Worm (Caenorhabditis elegans) whole organism, L4 larva: ENCODE measurements around the gene gpa-6.

Experiments used
- F10B5.3 ChIP-seq: sonication (generic microtip); optimal IDR thresholded peaks from 2 replicates; lab custom pipeline; 2016; ENCODE audit warnings: mild to moderate bottlenecking, missing genetic modification characterization, missing compliant biosample characterization
- F37D6.2 ChIP-seq: sonication (generic microtip); optimal IDR thresholded peaks from 2 replicates; lab custom pipeline; 2016; ENCODE audit warnings: mild to moderate bottlenecking, missing genetic modification characterization, missing compliant biosample characterization
- F44E2.7 ChIP-seq: fragments of 200-800 bp; sonication (Bioruptor generic); IDR thresholded peaks from 2 replicates; pipeline ENCODE4 v2.1.2; 2022; ENCODE audit warnings: missing genetic modification characterization, missing compliant biosample characterization
- F49E8.2 ChIP-seq: sonication (generic microtip); optimal IDR thresholded peaks from 2 replicates; lab custom pipeline; 2016; ENCODE audit warnings: missing compliant biosample characterization, mild to moderate bottlenecking, missing genetic modification characterization, borderline replicate concordance
- T20F7.1 ChIP-seq: fragments of 200-800 bp; sonication (Bioruptor generic); optimal IDR thresholded peaks from 2 replicates; lab custom pipeline; 2018; ENCODE audit warnings: mild to moderate bottlenecking, missing genetic modification characterization, missing compliant biosample characterization
- Y105C5A.15 ChIP-seq: fragments of 200-800 bp; sonication (Bioruptor generic); IDR thresholded peaks from 2 replicates; pipeline ENCODE4 v1.3.6; 2022; ENCODE audit warnings: missing genetic modification characterization, missing compliant biosample characterization
- aha-1 ChIP-seq: fragments of 150-350 bp; peaks from one replicate; lab custom pipeline; 2014; ENCODE audit warnings: missing biosample characterization, missing genetic modification characterization
- aly-2 ChIP-seq: sonication (generic microtip); optimal IDR thresholded peaks from 2 replicates; lab custom pipeline; 2018; ENCODE audit warnings: missing biosample characterization, missing genetic modification characterization
- ama-1 ChIP-seq: fragments of 150-350 bp; optimal IDR thresholded peaks from 2 replicates; lab custom pipeline; 2014; ENCODE audit warnings: inconsistent platforms, mixed read lengths
- attf-4 ChIP-seq: sonication (generic microtip); optimal IDR thresholded peaks from 3 replicates; lab custom pipeline; 2017; ENCODE audit warnings: missing biosample characterization, missing genetic modification characterization
- ceh-28 ChIP-seq: fragments of 150-350 bp; optimal IDR thresholded peaks from 2 replicates; lab custom pipeline; 2014; ENCODE audit warnings: missing biosample characterization, missing genetic modification reagents, missing genetic modification characterization
- ceh-44 ChIP-seq: fragments of 200-800 bp; sonication (Bioruptor generic); IDR thresholded peaks from 2 replicates; pipeline ENCODE4 v1.3.6; 2022; ENCODE audit warnings: missing genetic modification reagents, missing genetic modification characterization, missing compliant biosample characterization
- ceh-82 ChIP-seq: sonication (generic microtip); optimal IDR thresholded peaks from 2 replicates; lab custom pipeline; 2017; ENCODE audit warnings: missing biosample characterization, missing genetic modification characterization
- ctbp-1 ChIP-seq: fragments of 200-800 bp; sonication (Bioruptor generic); IDR thresholded peaks from 2 replicates; pipeline ENCODE4 v1.3.6; 2022; ENCODE audit warnings: missing genetic modification reagents, missing genetic modification characterization, missing compliant biosample characterization
- daf-16 ChIP-seq, 3 experiments: sonication (generic microtip); optimal IDR thresholded peaks; 2 replicates each; lab custom pipeline; 2016 to 2017; ENCODE audit warnings: missing genetic modification characterization in 3 of 3, missing genetic modification reagents in 3 of 3, mild to moderate bottlenecking in 2 of 3, missing compliant biosample characterization in 2 of 3, missing biosample characterization in 1 of 3, moderate library complexity in 1 of 3
- daf-8 ChIP-seq: fragments of 200-800 bp; sonication (Bioruptor generic); IDR thresholded peaks from 2 replicates; pipeline ENCODE4 v1.3.6; 2022; ENCODE audit warnings: missing genetic modification characterization, missing compliant biosample characterization
- dpl-1 ChIP-seq: fragments of 150-350 bp; optimal IDR thresholded peaks from 2 replicates; lab custom pipeline; 2014; ENCODE audit warnings: missing biosample characterization, missing genetic modification reagents, missing genetic modification characterization
- duxl-1 ChIP-seq: sonication (generic microtip); optimal IDR thresholded peaks from 2 replicates; lab custom pipeline; 2016; ENCODE audit warnings: mild to moderate bottlenecking, missing genetic modification characterization, moderate library complexity, missing compliant biosample characterization; ENCODE audit not compliant: poor library complexity
- egl-27 ChIP-seq: sonication (generic microtip); optimal IDR thresholded peaks from 3 replicates; lab custom pipeline; 2017; ENCODE audit warnings: missing biosample characterization, missing genetic modification reagents, missing genetic modification characterization
- egl-43 ChIP-seq: fragments of 200-800 bp; sonication (Bioruptor generic); IDR thresholded peaks from 2 replicates; pipeline ENCODE4 v1.3.6; 2022; ENCODE audit warnings: missing genetic modification reagents, missing genetic modification characterization, missing compliant biosample characterization
- hif-1 ChIP-seq, 2 experiments: sonication (generic microtip); optimal IDR thresholded peaks; 2 replicates each; lab custom pipeline; 2016 to 2017; ENCODE audit warnings: missing compliant biosample characterization in 2 of 2, missing genetic modification characterization in 2 of 2, missing genetic modification reagents in 2 of 2, missing genotype in 2 of 2, mild to moderate bottlenecking in 1 of 2
- hlh-30 ChIP-seq: sonication (generic microtip); optimal IDR thresholded peaks from 2 replicates; lab custom pipeline; 2017; ENCODE audit warnings: antibody characterized with exemption, mild to moderate bottlenecking, missing genetic modification characterization, missing compliant biosample characterization; ENCODE audit not compliant: insufficient read depth
- hmg-1.1 ChIP-seq: fragments of 200-800 bp; sonication (Bioruptor generic); IDR thresholded peaks from 2 replicates; pipeline ENCODE4 v1.3.6; 2022; ENCODE audit warnings: missing genetic modification reagents, missing genetic modification characterization, missing compliant biosample characterization
- lim-7 ChIP-seq: fragments of 200-800 bp; sonication (Bioruptor generic); IDR thresholded peaks from 2 replicates; pipeline ENCODE4 v1.3.6; 2022; ENCODE audit warnings: missing genetic modification characterization, missing compliant biosample characterization
- lin-15B ChIP-seq: fragments of 150-350 bp; sonication (generic microtip); optimal IDR thresholded peaks from 3 replicates; lab custom pipeline; 2014; ENCODE audit warnings: missing biosample characterization, missing genetic modification characterization
- lin-29 ChIP-seq: fragments of 200-800 bp; sonication (Bioruptor generic); IDR thresholded peaks from 2 replicates; pipeline ENCODE4 v1.3.6; 2022; ENCODE audit warnings: missing genetic modification reagents, missing genetic modification characterization, missing compliant biosample characterization
- mdl-1 ChIP-seq, 2 experiments: fragments of 150-350 bp in 1 of 2; sonication (generic microtip) in 1 of 2; optimal IDR thresholded peaks; 2 replicates each; lab custom pipeline; 2014 to 2017; ENCODE audit warnings: missing biosample characterization in 2 of 2, missing genetic modification characterization in 2 of 2
- mep-1 ChIP-seq: fragments of 150-350 bp; sonication (generic microtip); optimal IDR thresholded peaks from 3 replicates; lab custom pipeline; 2014; ENCODE audit warnings: missing biosample characterization, missing genetic modification characterization
- mxl-2 ChIP-seq: fragments of 200-800 bp; sonication (Bioruptor generic); conservative IDR thresholded peaks from 2 replicates; pipeline ENCODE4 v1.3.6; 2022; ENCODE audit warnings: missing genetic modification reagents, missing genetic modification characterization, missing compliant biosample characterization
- mxl-3 ChIP-seq: fragments of 200-800 bp; sonication (Bioruptor generic); optimal IDR thresholded peaks from 2 replicates; lab custom pipeline; 2018; ENCODE audit warnings: mild to moderate bottlenecking, missing genetic modification characterization, missing compliant biosample characterization
- nhr-10 ChIP-seq: fragments of 150-350 bp; optimal IDR thresholded peaks from 2 replicates; lab custom pipeline; 2014; ENCODE audit warnings: missing biosample characterization, missing genetic modification characterization
- nhr-11 ChIP-seq: fragments of 150-350 bp; optimal IDR thresholded peaks from 2 replicates; lab custom pipeline; 2014; ENCODE audit warnings: missing biosample characterization, missing genetic modification characterization
- nhr-111 ChIP-seq: fragments of 200-800 bp; sonication (Bioruptor generic); optimal IDR thresholded peaks from 2 replicates; lab custom pipeline; 2018; ENCODE audit warnings: mild to moderate bottlenecking, missing genetic modification characterization, missing compliant biosample characterization
- nhr-48 ChIP-seq: sonication (generic microtip); optimal IDR thresholded peaks from 2 replicates; lab custom pipeline; 2016; ENCODE audit warnings: mild to moderate bottlenecking, missing genetic modification characterization, missing compliant biosample characterization
- nhr-6 ChIP-seq: fragments of 150-350 bp; optimal IDR thresholded peaks from 2 replicates; lab custom pipeline; 2014; ENCODE audit warnings: missing biosample characterization, missing genetic modification characterization
- rbr-2 ChIP-seq: sonication (generic microtip); optimal IDR thresholded peaks from 2 replicates; lab custom pipeline; 2016; ENCODE audit warnings: missing genotype, missing genetic modification characterization, missing compliant biosample characterization
- saeg-2 ChIP-seq: fragments of 200-800 bp; sonication (Bioruptor generic); IDR thresholded peaks from 2 replicates; pipeline ENCODE4 v1.3.6; 2022; ENCODE audit warnings: missing genetic modification reagents, missing genetic modification characterization, missing compliant biosample characterization
- snpc-1.2 ChIP-seq: fragments of 200-800 bp; sonication (Bioruptor generic); IDR thresholded peaks from 2 replicates; pipeline ENCODE4 v1.3.6; 2022; ENCODE audit warnings: missing genetic modification reagents, missing genetic modification characterization, missing compliant biosample characterization
- snpc-4 ChIP-seq: fragments of 150-350 bp; optimal IDR thresholded peaks from 2 replicates; lab custom pipeline; 2014; ENCODE audit warnings: missing biosample characterization, missing genetic modification characterization
- spr-3 ChIP-seq: fragments of 200-800 bp; sonication (Bioruptor generic); optimal IDR thresholded peaks from 2 replicates; lab custom pipeline; 2018; ENCODE audit warnings: mild to moderate bottlenecking, missing genetic modification characterization, missing compliant biosample characterization
- tag-97 ChIP-seq: fragments of 200-800 bp; sonication (Bioruptor generic); IDR thresholded peaks from 2 replicates; pipeline ENCODE4 v1.3.6; 2022; ENCODE audit warnings: missing genetic modification characterization, missing compliant biosample characterization
- unc-130 ChIP-seq: sonication (generic microtip); optimal IDR thresholded peaks from 2 replicates; lab custom pipeline; 2016; ENCODE audit warnings: missing genetic modification reagents, missing genetic modification characterization, missing compliant biosample characterization
- unc-39 ChIP-seq: sonication (generic microtip); optimal IDR thresholded peaks from 2 replicates; lab custom pipeline; 2017; ENCODE audit warnings: missing biosample characterization, missing genetic modification characterization
- zag-1 ChIP-seq: fragments of 150-350 bp; optimal IDR thresholded peaks from 2 replicates; lab custom pipeline; 2014; ENCODE audit warnings: missing biosample characterization, missing genetic modification characterization
- zip-2 ChIP-seq: fragments of 150-350 bp; optimal IDR thresholded peaks from 2 replicates; lab custom pipeline; 2014; ENCODE audit warnings: missing biosample characterization, missing genetic modification characterization
- ztf-11 ChIP-seq: fragments of 150-350 bp; optimal IDR thresholded peaks from 2 replicates; lab custom pipeline; 2014; ENCODE audit warnings: missing biosample characterization, missing genetic modification characterization

gpa-6 gene

DNA sequence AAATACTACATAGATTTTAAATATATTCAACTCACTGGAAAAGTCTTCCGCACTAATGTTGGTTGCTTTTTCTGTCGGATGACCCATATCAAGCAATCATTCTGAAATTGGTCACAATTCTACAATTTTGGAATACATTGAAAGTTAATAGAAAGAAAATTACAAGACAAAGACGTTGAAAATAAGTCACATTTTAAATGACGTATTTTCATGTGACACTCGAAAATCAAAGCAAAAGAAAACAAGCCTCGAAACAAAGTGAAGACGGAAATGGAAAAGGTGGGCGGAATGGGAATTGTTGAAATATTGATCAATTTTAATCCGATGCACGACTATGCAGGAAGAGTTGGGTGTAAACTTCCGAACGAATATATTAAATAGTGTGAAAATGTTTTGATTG is 21.0 kb upstream of the gpa-6 start, which contains the start of gene mob-2:
mob-2 (minus strand) TSS at position 101 of the 400 bp plus-strand sequence.
- TF ChIP-seq saeg-2 (no peak), aha-1 (tag; lab: Kevin White, UChicago) (peak; percentile 86), hlh-30 (tag; lab: Kevin White, UChicago) (peak; percentile 41)
- TF ChIP-seq, all 104 proteins: peak for 2

DNA sequence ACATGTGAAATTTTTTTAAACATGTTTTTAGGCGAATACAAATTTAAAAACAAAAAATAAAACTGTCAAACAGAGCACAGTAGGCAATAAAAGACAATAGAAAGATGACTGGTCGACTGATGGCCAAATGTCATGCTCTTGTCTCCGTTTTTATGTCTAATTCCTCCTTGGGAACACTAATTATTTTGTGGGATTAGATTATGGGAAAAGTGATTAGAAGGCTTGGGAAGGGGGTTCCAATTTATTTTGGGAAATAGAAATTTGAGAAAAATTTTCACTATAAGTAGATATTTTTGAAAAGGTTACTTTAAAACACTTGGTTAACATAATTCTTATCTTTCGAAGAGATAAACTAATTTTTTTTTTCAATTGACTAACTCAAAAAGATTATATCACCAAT is 20.2 kb upstream of the gpa-6 start:
- TF ChIP-seq Y105C5A.15 (GFP tag; lab: Robert Waterston, UW) (no peak), unc-39 (tag; lab: Kevin White, UChicago) (no peak), zag-1 (tag; lab: Kevin White, UChicago) (no peak), nhr-48 (tag; lab: Kevin White, UChicago) (no peak), daf-16 (GFP tag; optimal IDR thresholded peaks at IDR 0.05; lab: Kevin White, UChicago) (no peak), daf-16 (tag; optimal IDR thresholded peaks at IDR 0.05; lab: Kevin White, UChicago) (no peak), egl-27 (tag; lab: Kevin White, UChicago) (no peak), rbr-2 (tag; lab: Kevin White, UChicago) (no peak), F44E2.7 (GFP tag; lab: Robert Waterston, UW) (no peak), lin-15B (tag; lab: Kevin White, UChicago) (no peak), dpl-1 (GFP tag; lab: Kevin White, UChicago) (no peak), attf-4 (tag; lab: Kevin White, UChicago) (no peak), daf-8 (GFP tag; lab: Robert Waterston, UW) (no peak), nhr-10 (tag; lab: Kevin White, UChicago) (no peak), ztf-11 (tag; lab: Kevin White, UChicago) (no peak), spr-3 (no peak), lim-7 (GFP tag; lab: Robert Waterston, UW) (no peak), unc-130 (GFP tag; lab: Kevin White, UChicago) (no peak), duxl-1 (tag; lab: Kevin White, UChicago) (no peak), snpc-4 (tag; lab: Kevin White, UChicago) (no peak), nhr-6 (tag; lab: Kevin White, UChicago) (no peak)

DNA sequence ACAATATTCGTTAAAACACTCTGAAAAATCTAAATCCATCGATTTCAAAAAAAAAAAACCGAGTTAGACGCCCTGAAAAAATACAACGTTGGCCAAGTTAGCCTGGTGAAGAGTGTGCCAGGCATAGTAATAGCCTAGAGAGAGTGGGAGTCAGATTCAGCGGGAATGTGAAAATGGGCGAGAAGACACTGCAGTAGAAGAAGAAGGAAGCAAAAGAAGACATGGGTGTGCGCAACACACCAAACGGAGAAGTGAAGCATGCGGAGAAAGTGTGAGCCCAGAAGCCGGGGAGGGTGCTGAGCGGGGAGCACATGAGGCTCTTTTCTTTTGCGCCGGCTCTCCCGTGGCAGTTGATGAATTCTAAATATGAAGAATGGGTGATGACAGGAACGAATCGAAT is 19.8 kb upstream of the gpa-6 start:
- TF ChIP-seq mdl-1 (tag; optimal IDR thresholded peaks at IDR 0.05; lab: Kevin White, UChicago) = peak in 1 of 2 experiments; percentile 14
- no peak for TF ChIP-seq lin-15B (tag; lab: Kevin White, UChicago)
- peak; percentile 94 for TF ChIP-seq aha-1 (tag; lab: Kevin White, UChicago)
- TF ChIP-seq hlh-30 (tag; lab: Kevin White, UChicago) = peak; percentile 66
- no peak for TF ChIP-seq snpc-1.2 (GFP tag; lab: Robert Waterston, UW)
- TF ChIP-seq ctbp-1 (GFP tag; lab: Robert Waterston, UW) = 0 out of 2 replicates have a peak, but pooled peaks have one; percentile 11
- peak; percentile 22 for TF ChIP-seq nhr-11 (tag; lab: Kevin White, UChicago)
- no peak for TF ChIP-seq F44E2.7 (GFP tag; lab: Robert Waterston, UW)
- peak; percentile 17 for TF ChIP-seq rbr-2 (tag; lab: Kevin White, UChicago)
- TF ChIP-seq ceh-44 (GFP tag; lab: Robert Waterston, UW) = no peak
- TF ChIP-seq hmg-1.1 (GFP tag; lab: Robert Waterston, UW) = peak; percentile 59
- TF ChIP-seq duxl-1 (tag; lab: Kevin White, UChicago) = no peak
- no peak for TF ChIP-seq F10B5.3 (tag; lab: Kevin White, UChicago)
- TF ChIP-seq T20F7.1 (GFP tag; lab: Kevin White, UChicago) = no peak
- no peak for TF ChIP-seq ceh-82 (tag; lab: Kevin White, UChicago)
- no peak for TF ChIP-seq zip-2
- TF ChIP-seq aly-2 (tag; lab: Kevin White, UChicago) = no peak
- TF ChIP-seq ama-1 = no peak
- peak; percentile 2 for TF ChIP-seq F37D6.2 (tag; lab: Kevin White, UChicago)

DNA sequence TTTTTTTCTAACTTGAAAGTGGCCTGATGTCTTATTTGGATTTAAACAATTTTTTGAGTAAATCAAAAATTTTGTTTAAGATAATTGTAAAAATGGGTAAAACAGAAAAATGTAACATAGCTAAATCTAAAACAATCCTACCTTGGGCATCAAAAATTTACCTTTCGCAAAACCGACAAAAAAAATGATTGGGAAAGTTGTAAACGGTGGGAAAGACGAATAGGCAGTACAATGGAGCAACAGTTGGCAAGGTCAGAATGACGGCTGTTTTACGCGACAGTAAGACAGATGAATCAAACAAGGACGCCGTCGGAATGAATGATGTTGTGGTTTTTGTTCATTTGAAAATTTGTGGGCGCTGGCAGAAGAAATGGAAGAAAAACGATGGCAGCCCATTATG is 16.6 kb upstream of the gpa-6 start:
- no peak for TF ChIP-seq mdl-1 (tag; optimal IDR thresholded peaks at IDR 0.05; lab: Kevin White, UChicago)
- TF ChIP-seq mxl-3 (GFP tag; lab: Kevin White, UChicago) = no peak
- TF ChIP-seq F49E8.2 = no peak
- TF ChIP-seq aha-1 (tag; lab: Kevin White, UChicago) = no peak
- no peak for TF ChIP-seq lin-29 (GFP tag; lab: Robert Waterston, UW)
- no peak for TF ChIP-seq ceh-28 (tag; lab: Kevin White, UChicago)
- TF ChIP-seq nhr-48 (tag; lab: Kevin White, UChicago) = no peak
- TF ChIP-seq tag-97 (GFP tag; lab: Robert Waterston, UW) = no peak
- TF ChIP-seq egl-43 (GFP tag; lab: Robert Waterston, UW) = no peak
- TF ChIP-seq nhr-11 (tag; lab: Kevin White, UChicago) = no peak
- no peak for TF ChIP-seq mxl-2 (GFP tag; lab: Robert Waterston, UW)
- TF ChIP-seq mep-1 = no peak
- TF ChIP-seq hif-1 (tag; optimal IDR thresholded peaks at IDR 0.05; lab: Kevin White, UChicago) = no peak
- no peak for TF ChIP-seq nhr-111 (GFP tag; lab: Kevin White, UChicago)
- TF ChIP-seq dpl-1 (GFP tag; lab: Kevin White, UChicago) = no peak
- TF ChIP-seq, all 104 proteins: peak for 0
